Worm (Caenorhabditis elegans): ENCODE data around the gene ttr-17.

The ttr-17 gene

DNA sequence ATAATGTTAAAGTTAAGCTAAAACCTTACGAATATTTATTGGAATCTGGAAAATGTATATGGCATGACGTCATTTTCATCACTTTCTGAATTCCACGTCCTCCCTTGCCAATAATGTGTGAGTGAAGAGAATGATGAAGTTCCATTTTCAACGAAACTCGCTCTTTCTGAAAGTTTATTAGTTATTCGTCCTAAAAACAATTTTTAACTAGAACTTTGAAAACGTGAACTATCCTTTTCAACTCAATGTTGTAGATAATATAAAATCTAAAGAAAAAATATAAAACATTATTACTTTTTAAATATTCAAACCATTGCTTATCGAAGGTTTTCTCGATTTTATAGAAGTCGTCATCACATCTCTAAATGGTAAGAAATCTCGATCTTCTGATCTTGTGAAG lies 22.7 kb upstream of the ttr-17 start, which contains the start of gene M7.7:
M7.7 (plus strand) TSS at position 301 of the 400 bp plus-strand sequence.
- TF ChIP-seq him-1 (tag; optimal IDR thresholded peaks at IDR 0.05) (no peak), dao-5 (tag; optimal IDR thresholded peaks at IDR 0.05) (no peak), W03F9.2 (tag; optimal IDR thresholded peaks at IDR 0.05) (no peak)

DNA sequence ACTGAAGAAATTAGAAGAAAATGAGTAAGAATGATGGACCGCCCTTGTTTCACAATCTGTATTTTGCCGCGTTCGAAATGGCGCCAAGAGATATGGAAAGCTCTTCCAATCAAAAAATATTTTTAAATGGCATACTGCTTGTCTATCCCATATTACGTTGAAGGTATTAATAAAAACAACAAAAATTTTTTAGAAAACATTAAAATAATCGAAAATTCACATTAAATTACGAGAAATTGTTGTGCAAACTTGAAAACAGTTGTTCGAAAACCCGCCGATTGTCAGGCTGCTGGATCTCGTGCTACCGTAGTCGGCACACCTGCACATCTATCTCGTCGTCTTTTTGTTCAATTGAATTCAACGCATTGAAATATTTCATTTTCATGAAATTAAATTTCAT lies 16.8 kb upstream of the ttr-17 start, which contains the start of gene klc-1:
klc-1 (plus strand) TSS at position 127 of the 400 bp plus-strand sequence.
- no peak for TF ChIP-seq dao-5 (tag; optimal IDR thresholded peaks at IDR 0.05)

DNA sequence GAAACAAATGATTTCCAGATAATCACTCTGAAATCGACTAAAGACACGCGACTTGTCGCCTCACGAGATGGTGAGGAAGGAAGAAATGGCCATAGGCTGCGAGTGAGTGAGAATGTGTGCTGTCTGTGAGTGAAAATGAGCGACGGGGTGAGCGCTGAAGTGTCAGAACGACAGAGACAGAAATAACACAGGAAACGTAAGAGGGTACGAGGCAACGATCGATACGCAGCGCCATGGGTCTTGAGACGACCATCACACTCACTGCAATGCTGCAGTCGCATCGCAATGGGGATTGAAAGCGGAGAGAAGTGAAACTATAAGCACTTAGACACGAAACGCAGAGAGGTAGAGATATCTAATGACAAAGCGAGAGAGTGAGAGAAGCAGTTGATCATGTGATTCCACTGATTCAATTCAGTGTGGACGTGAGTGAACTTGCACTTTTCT lies 16.0 kb upstream of the ttr-17 start:
- peak; percentile 70 for TF ChIP-seq W03F9.2 (tag; optimal IDR thresholded peaks at IDR 0.05)
- peak; percentile 90 for TF ChIP-seq him-1 (tag; optimal IDR thresholded peaks at IDR 0.05)
- TF ChIP-seq dao-5 (tag; optimal IDR thresholded peaks at IDR 0.05): peak; percentile 52

DNA sequence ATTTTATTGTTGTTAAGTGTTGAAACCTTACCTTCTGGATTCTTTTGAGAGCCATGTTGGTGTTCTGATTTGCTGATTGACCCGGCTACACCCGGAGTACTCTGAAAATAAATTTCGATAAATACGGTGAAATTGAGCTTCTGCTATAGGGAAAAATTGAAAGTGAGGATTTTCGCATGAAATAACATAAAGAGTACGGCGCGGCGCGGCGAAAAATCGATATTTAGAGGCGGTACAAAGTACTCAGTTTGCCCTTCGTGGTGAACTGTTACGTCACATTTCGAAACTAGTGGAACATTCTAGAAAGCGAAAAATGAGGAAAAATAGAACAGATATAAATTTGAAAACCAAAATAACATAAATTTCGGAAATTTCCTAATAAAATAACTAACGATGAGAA lies 15.3 kb upstream of the ttr-17 start, which contains the start of gene let-70:
let-70 (minus strand) TSS at position 101 of the 400 bp plus-strand sequence.
- TF ChIP-seq W03F9.2 (tag; optimal IDR thresholded peaks at IDR 0.05): no peak

DNA sequence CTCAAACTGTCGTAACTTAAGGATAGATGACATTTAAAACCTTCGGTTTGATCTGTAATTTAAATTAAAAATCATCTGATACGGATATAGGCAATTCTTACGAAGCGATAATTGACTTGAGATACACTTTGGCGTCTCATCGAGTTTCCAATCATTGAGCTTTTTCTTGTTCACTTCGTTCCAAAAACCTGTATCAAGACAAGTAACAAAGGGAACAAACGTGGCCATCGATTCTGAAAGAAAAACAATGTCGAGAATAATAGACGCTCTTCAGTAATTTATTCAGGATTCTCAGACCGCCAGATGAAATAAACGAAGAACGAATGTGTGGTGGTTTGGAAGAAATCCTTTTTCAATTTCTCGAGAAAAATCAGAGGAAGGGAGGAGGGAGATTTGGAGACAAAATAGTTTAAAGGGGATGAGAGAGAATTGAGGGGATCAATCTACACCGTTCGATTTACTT lies 14.0 kb upstream of the ttr-17 start, which contains the start of gene atg-7:
atg-7 (minus strand) TSS at position 233 of the 463 bp plus-strand sequence.
- TF ChIP-seq dao-5 (tag; optimal IDR thresholded peaks at IDR 0.05) (no peak), W03F9.2 (tag; optimal IDR thresholded peaks at IDR 0.05) (no peak), him-1 (tag; optimal IDR thresholded peaks at IDR 0.05) (no peak)

DNA sequence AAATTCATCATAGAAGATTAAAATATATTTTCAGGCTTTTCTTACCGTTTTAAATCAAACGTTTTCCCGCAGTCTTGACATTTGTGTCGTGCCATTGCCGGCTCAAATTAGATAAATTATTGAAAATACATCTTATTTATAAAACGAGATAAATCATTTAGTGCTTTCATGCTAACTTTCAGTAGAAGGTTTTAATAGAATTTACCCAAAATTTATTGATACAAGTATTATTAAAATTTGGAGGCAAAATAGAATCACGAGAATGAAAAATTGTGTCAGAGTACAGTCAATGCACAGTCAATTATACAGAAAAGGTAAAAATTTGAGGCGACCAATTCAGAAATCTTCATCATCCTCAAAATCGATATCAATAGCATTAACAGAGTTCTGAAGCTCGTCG lies 11.7 kb upstream of the ttr-17 start, which contains the start of gene Y5F2A.4:
Y5F2A.4 (minus strand) TSS at position 101 of the 400 bp plus-strand sequence.
- no peak for TF ChIP-seq W03F9.2 (tag; optimal IDR thresholded peaks at IDR 0.05)
- no peak for TF ChIP-seq dao-5 (tag; optimal IDR thresholded peaks at IDR 0.05)
- no peak for TF ChIP-seq him-1 (tag; optimal IDR thresholded peaks at IDR 0.05)

DNA sequence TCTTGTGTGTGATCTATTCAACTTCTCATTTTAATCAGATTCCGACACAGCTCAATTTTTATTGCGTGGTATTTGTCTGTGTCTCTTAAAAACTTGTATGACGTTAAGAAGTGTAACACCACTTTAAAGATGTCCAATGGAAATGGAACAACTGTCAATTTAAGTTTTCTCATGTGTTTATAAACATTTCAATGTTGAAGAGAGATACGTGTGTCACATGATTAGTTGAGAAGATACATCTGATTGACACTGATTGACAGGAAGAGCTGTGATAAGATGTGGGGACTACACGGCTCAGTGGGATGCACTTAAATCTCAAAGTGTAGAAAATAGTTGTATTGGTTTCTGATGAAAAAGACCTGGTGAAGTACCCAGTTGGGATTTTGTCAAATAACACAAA lies 1.5 kb upstream of the ttr-17 start:
- no peak for TF ChIP-seq W03F9.2 (tag; optimal IDR thresholded peaks at IDR 0.05)
- no peak for TF ChIP-seq dao-5 (tag; optimal IDR thresholded peaks at IDR 0.05)
- no peak for TF ChIP-seq him-1 (tag; optimal IDR thresholded peaks at IDR 0.05)

DNA sequence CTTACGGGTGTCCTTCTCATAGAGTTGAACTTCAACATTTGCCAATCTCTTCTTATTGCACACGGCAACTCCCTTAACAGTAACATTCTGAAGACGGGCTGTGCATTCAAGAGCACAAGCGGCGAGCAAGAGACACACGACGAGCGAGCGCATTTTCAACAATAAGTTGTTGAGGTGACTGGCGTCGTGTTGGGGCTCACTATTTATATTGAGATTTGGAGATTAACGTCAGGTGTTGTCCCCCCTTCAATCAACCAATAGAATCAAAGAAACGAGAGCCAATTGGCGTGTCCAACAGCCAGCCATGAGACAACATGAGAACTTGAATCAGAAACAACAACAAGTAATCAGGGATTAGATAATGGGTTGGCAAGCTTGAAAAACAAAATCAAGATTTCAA lies 2.9 kb downstream of the ttr-17 start, which contains the start of gene ttr-16:
ttr-16 (minus strand) TSS at position 176 of the 400 bp plus-strand sequence.
- TF ChIP-seq dao-5 (tag; optimal IDR thresholded peaks at IDR 0.05): no peak
- TF ChIP-seq W03F9.2 (tag; optimal IDR thresholded peaks at IDR 0.05): no peak
- TF ChIP-seq him-1 (tag; optimal IDR thresholded peaks at IDR 0.05): no peak

DNA sequence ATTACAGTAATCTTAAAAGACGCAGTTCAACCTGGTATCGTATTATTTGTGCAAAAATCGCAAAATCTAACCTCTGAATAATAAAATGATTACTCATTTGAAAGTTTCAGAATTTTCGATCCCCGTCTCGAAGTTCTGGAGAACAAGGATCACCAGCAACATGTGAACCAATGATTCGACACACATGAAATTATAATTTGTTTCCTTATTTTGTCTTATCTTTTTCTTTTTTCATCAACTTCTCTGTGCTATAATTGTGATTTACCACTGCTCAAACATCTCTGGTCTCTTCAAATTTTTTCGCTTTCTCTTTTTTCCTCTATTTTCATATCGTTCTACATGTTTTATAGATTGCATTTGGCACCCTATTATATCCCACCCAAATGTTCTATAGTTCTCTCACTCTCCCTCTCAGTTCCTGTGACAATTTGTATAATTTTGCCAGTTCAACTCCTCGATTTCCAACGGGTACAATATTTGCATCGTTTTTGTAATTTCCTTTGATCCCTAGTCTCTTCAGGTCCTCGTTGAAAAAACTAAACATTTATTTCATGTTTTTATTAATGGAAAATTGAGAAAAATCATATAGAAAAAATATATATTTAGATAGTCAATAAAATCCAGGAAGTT lies 3.7 kb downstream of the ttr-17 start:
- TF ChIP-seq him-1 (tag; optimal IDR thresholded peaks at IDR 0.05) (no peak), dao-5 (tag; optimal IDR thresholded peaks at IDR 0.05) (no peak), W03F9.2 (tag; optimal IDR thresholded peaks at IDR 0.05) (no peak)

DNA sequence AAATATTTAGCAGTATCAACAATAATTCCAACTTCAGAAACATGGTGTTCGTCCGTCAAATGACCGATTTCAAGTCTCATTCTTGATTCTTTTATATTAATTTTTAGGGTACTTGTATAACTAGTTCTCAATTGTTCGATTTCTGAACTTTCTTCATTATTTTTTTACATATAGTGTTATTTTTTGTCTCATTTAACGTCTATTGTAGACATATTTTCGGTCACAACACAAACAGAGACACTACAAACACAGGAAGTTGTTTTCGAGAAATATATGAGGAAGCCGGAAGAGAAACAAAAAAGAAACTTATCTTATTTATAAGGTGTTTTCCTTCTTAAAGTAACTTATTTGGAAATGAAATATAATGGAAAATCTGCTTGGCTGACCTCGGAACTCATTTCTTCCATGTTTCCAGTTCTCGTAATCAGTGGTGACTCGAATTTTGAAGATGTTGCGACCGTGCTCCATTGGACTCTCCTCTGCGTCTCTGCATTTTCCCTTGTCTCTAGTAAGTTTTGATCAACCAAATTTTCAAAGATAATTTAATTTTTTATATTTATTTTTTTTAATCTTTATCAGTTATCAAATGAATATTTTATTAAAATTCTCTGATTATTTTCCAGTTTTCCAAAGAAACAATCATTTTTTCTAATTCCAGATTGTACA lies 13.0 kb downstream of the ttr-17 start, which contains the start of the genes F36H1.12 and lin-3:
F36H1.12 (minus strand) TSS at position 51 of the 666 bp plus-strand sequence.
lin-3 (plus strand) TSS at position 657 of the 666 bp plus-strand sequence.
- TF ChIP-seq W03F9.2 (tag; optimal IDR thresholded peaks at IDR 0.05) (no peak), him-1 (tag; optimal IDR thresholded peaks at IDR 0.05) (no peak)

DNA sequence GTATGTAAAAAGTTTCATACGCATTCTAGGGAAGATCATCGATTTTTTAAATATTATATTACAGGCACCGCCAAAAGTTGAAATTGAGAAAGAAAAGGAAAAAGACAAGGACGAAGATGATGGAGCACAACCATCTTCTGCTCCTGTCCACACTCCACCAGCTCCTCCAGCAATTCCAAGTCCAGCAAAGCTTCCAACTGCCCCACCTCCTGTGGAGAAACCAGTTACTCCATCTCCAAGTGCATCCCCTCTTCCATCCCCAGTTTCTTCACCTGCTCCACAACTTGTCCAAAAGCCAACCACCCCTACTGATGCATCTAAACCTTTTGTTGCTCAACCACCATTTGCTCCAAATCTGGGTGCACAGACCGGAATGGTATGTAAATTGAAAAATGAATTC lies 14.9 kb downstream of the ttr-17 start:
- no peak for TF ChIP-seq him-1 (tag; optimal IDR thresholded peaks at IDR 0.05)
- TF ChIP-seq dao-5 (tag; optimal IDR thresholded peaks at IDR 0.05): no peak
- no peak for TF ChIP-seq W03F9.2 (tag; optimal IDR thresholded peaks at IDR 0.05)

DNA sequence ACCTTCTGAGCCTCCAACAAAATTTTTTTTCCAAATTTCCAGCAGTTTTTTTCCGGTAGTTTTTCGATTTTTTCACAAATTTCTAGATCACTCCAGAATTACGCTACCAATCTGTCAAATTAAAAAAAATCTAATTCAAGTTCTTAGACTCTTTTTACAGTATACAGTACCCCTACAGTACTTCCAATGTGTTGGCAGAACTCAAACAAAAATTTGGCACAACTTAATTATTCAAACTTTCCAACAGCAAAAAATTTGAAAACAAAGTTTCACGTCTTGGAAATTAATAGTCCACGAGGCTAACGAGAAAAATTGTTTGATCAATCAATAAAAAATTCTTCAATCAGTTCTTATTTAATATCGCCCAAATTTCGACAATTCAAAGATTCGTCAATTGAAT lies 17.0 kb downstream of the ttr-17 start, which contains the start of gene F36H1.3:
F36H1.3 (plus strand) TSS at position 323 of the 400 bp plus-strand sequence.
- TF ChIP-seq W03F9.2 (tag; optimal IDR thresholded peaks at IDR 0.05) (no peak), dao-5 (tag; optimal IDR thresholded peaks at IDR 0.05) (no peak), him-1 (tag; optimal IDR thresholded peaks at IDR 0.05) (no peak)

DNA sequence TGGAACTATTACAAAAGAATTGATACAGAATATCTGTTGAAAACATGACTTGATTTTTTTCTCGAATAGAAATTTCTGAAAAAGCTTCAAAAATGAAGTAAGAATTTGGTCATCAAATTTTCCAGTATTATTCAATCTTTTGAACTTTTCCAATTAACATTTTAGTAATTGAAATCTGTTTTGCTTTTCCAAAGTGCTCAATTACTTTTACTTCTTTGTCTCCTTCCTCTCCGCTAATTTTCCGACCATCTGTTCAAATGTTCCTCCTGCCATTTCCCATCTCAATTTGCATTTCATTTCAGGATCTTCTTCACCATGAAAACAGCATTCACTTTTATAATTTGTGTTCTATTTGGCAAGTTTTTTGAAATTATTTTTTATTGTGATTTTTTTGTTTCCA lies 18.0 kb downstream of the ttr-17 start, which contains the start of gene F36H1.11:
F36H1.11 (plus strand) TSS at position 301 of the 400 bp plus-strand sequence.
- TF ChIP-seq him-1 (tag; optimal IDR thresholded peaks at IDR 0.05) (no peak), W03F9.2 (tag; optimal IDR thresholded peaks at IDR 0.05) (no peak), dao-5 (tag; optimal IDR thresholded peaks at IDR 0.05) (no peak)

DNA sequence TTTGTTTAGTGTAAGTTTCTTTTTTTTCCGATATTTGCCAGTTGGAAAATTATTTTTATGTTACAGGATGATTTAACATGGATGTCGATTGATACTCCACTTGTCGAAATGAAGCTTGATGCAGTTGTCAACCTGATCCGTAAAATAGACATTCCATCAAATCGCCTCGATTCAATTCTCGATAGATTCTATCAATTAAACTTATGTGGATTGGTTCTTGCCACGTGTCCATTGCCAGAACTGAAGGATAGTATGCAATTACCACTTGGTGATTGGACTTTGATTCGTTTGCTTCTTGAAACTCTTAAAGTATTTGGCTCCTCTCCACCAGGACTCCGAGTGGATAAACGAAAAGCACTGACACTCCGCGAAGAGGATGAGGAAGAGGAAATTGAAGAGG lies 22.4 kb downstream of the ttr-17 start:
- no peak for TF ChIP-seq him-1 (tag; optimal IDR thresholded peaks at IDR 0.05)
- TF ChIP-seq dao-5 (tag; optimal IDR thresholded peaks at IDR 0.05): no peak
- no peak for TF ChIP-seq W03F9.2 (tag; optimal IDR thresholded peaks at IDR 0.05)

All from whole organism, L4/young adult.